Fruit fly (Drosophila melanogaster) whole organism, embryonic: ENCODE data around the gene mirr.

Experiments
- CG10462 ChIP-seq: fragments of 200-800 bp; sonication (Bioruptor generic); optimal IDR thresholded peaks from 2 replicates; lab custom pipeline; 2016; ENCODE audit warnings: missing biosample characterization, missing genetic modification characterization
- CG10979 ChIP-seq: fragments of 200-800 bp; sonication (Bioruptor generic); optimal IDR thresholded peaks from 2 replicates; lab custom pipeline; 2018; ENCODE audit warnings: missing biosample characterization, mild to moderate bottlenecking, missing genetic modification characterization, moderate library complexity
- CG11398 ChIP-seq: fragments of 200-800 bp; sonication (Bioruptor generic); optimal IDR thresholded peaks from 2 replicates; lab custom pipeline; 2016; ENCODE audit warnings: missing biosample characterization, missing genetic modification characterization
- CG12769 ChIP-seq: fragments of 200-800 bp; sonication (Bioruptor generic); optimal IDR thresholded peaks from 2 replicates; lab custom pipeline; 2019; ENCODE audit warnings: missing biosample characterization, mild to moderate bottlenecking, missing genetic modification characterization, moderate library complexity
- CG15696 ChIP-seq: fragments of 200-800 bp; sonication (Bioruptor generic); optimal IDR thresholded peaks from 2 replicates; lab custom pipeline; 2019; ENCODE audit warnings: missing biosample characterization, mild to moderate bottlenecking, missing genetic modification characterization, moderate library complexity
- CG16863 ChIP-seq: fragments of 200-800 bp; sonication (Bioruptor generic); optimal IDR thresholded peaks from 3 replicates; lab custom pipeline; 2016; ENCODE audit warnings: missing biosample characterization, missing genetic modification characterization
- CG17186 ChIP-seq: fragments of 200-800 bp; sonication (Bioruptor generic); optimal IDR thresholded peaks from 3 replicates; lab custom pipeline; 2017; ENCODE audit warnings: missing biosample characterization, missing genetic modification reagents, missing genetic modification characterization
- CG18764 ChIP-seq: fragments of 200-800 bp; sonication (Bioruptor generic); optimal IDR thresholded peaks from 3 replicates; lab custom pipeline; 2016; ENCODE audit warnings: missing biosample characterization, missing genetic modification characterization
- CG2120 ChIP-seq: fragments of 200-800 bp; sonication (Bioruptor generic); optimal IDR thresholded peaks from 3 replicates; lab custom pipeline; 2016; ENCODE audit warnings: missing biosample characterization, missing genetic modification characterization
- CG2129 ChIP-seq: fragments of 200-800 bp; sonication (Bioruptor generic); IDR thresholded peaks from 2 replicates; pipeline ENCODE4 v1.3.6; 2022; ENCODE audit warnings: missing biosample characterization, missing genetic modification characterization; ENCODE audit not compliant: partially characterized antibody
- CG3407 ChIP-seq: fragments of 200-800 bp; sonication (Bioruptor generic); optimal IDR thresholded peaks from 2 replicates; lab custom pipeline; 2018; ENCODE audit warnings: missing biosample characterization, mild to moderate bottlenecking, missing genetic modification characterization
- CG3838 ChIP-seq: fragments of 200-800 bp; sonication (Bioruptor generic); optimal IDR thresholded peaks from 3 replicates; lab custom pipeline; 2016; ENCODE audit warnings: missing biosample characterization, missing genetic modification characterization
- CG7372 ChIP-seq: fragments of 200-800 bp; sonication (Bioruptor generic); IDR thresholded peaks from 2 replicates; pipeline ENCODE4 v1.3.6; 2022; ENCODE audit warnings: missing biosample characterization, missing genetic modification characterization
- CG7839 ChIP-seq: fragments of 200-800 bp; sonication (Bioruptor generic); optimal IDR thresholded peaks from 3 replicates; lab custom pipeline; 2018; ENCODE audit warnings: missing biosample characterization, mild to moderate bottlenecking, missing genetic modification characterization, moderate library complexity
- CG7928 ChIP-seq: fragments of 200-800 bp; sonication (Bioruptor generic); optimal IDR thresholded peaks from 2 replicates; lab custom pipeline; 2017; ENCODE audit warnings: missing biosample characterization, mild to moderate bottlenecking, missing genetic modification characterization
- CoRest ChIP-seq: fragments of 200-800 bp; sonication (Bioruptor generic); optimal IDR thresholded peaks from 3 replicates; lab custom pipeline; 2018; ENCODE audit warnings: missing biosample characterization, mild to moderate bottlenecking, missing genetic modification characterization, moderate library complexity
- E2f2 ChIP-seq: fragments of 200-800 bp; sonication (Bioruptor generic); IDR thresholded peaks from 2 replicates; pipeline ENCODE4 v1.3.6; 2022; ENCODE audit warnings: missing biosample characterization, missing genetic modification characterization
- Hey ChIP-seq: fragments of 200-800 bp; sonication (Bioruptor generic); optimal IDR thresholded peaks from 3 replicates; lab custom pipeline; 2018; ENCODE audit warnings: missing biosample characterization, mild to moderate bottlenecking, missing genetic modification characterization
- Kr ChIP-seq: fragments of 200-800 bp; sonication (Bioruptor generic); optimal IDR thresholded peaks from 2 replicates; lab custom pipeline; 2017; ENCODE audit warnings: missing biosample characterization, mild to moderate bottlenecking, missing genetic modification characterization
- Sry-β ChIP-seq: fragments of 200-800 bp; sonication (Bioruptor generic); optimal IDR thresholded peaks from 2 replicates; lab custom pipeline; 2018; ENCODE audit warnings: missing biosample characterization, mild to moderate bottlenecking, missing genetic modification characterization, moderate library complexity
- bigmax ChIP-seq: fragments of 200-800 bp; sonication (Bioruptor generic); optimal IDR thresholded peaks from 2 replicates; lab custom pipeline; 2018; ENCODE audit warnings: missing biosample characterization, mild to moderate bottlenecking, missing genetic modification characterization
- cato ChIP-seq: fragments of 200-800 bp; sonication (Bioruptor generic); optimal IDR thresholded peaks from 2 replicates; lab custom pipeline; 2016; ENCODE audit warnings: missing biosample characterization, missing genetic modification characterization, borderline replicate concordance
- corto ChIP-seq: fragments of 200-800 bp; sonication (Bioruptor generic); optimal IDR thresholded peaks from 2 replicates; lab custom pipeline; 2016; ENCODE audit warnings: missing biosample characterization, mild to moderate bottlenecking, missing genetic modification characterization, moderate library complexity
- crol ChIP-seq: fragments of 200-800 bp; sonication (Bioruptor generic); IDR thresholded peaks from 2 replicates; pipeline ENCODE4 v1.3.6; 2022; ENCODE audit warnings: missing biosample characterization, missing genetic modification characterization
- disco-r ChIP-seq: fragments of 200-800 bp; sonication (Bioruptor generic); optimal IDR thresholded peaks from 2 replicates; lab custom pipeline; 2016; ENCODE audit warnings: missing biosample characterization, missing genetic modification characterization
- dpn ChIP-seq, 2 experiments: fragments of 200-800 bp; sonication (Bioruptor generic); optimal IDR thresholded peaks; 3 replicates each; lab custom pipeline; 2016; ENCODE audit warnings: missing biosample characterization in 2 of 2, missing genetic modification characterization in 2 of 2
- ems ChIP-seq: fragments of 200-800 bp; sonication (Bioruptor generic); optimal IDR thresholded peaks from 3 replicates; lab custom pipeline; 2016; ENCODE audit warnings: missing biosample characterization, missing genetic modification characterization
- fd3F ChIP-seq: fragments of 200-800 bp; sonication (Bioruptor generic); optimal IDR thresholded peaks from 2 replicates; lab custom pipeline; 2018; ENCODE audit warnings: missing biosample characterization, mild to moderate bottlenecking, missing genetic modification characterization, moderate library complexity
- gsb-n ChIP-seq: fragments of 200-800 bp; sonication (Bioruptor generic); optimal IDR thresholded peaks from 3 replicates; lab custom pipeline; 2018; ENCODE audit warnings: missing biosample characterization, mild to moderate bottlenecking, missing genetic modification characterization
- h ChIP-seq: fragments of >200 bp; optimal IDR thresholded peaks from 2 replicates; lab custom pipeline; 2017
- her ChIP-seq: fragments of 200-800 bp; sonication (Bioruptor generic); optimal IDR thresholded peaks from 2 replicates; lab custom pipeline; 2016; ENCODE audit warnings: missing biosample characterization, missing genetic modification characterization
- hth ChIP-seq: fragments of >200 bp; optimal IDR thresholded peaks from 2 replicates; lab custom pipeline; 2017; ENCODE audit warnings: inconsistent platforms
- klu ChIP-seq: fragments of 200-800 bp; sonication (Bioruptor generic); IDR thresholded peaks from 2 replicates; pipeline ENCODE4 v1.3.6; 2022; ENCODE audit warnings: missing biosample characterization, missing genetic modification characterization
- mirr ChIP-seq: fragments of 200-800 bp; sonication (Bioruptor generic); optimal IDR thresholded peaks from 3 replicates; lab custom pipeline; 2018; ENCODE audit warnings: missing biosample characterization, mild to moderate bottlenecking, missing genetic modification characterization
- nau ChIP-seq: fragments of 200-800 bp; sonication (Bioruptor generic); optimal IDR thresholded peaks from 3 replicates; lab custom pipeline; 2017; ENCODE audit warnings: missing biosample characterization, mild to moderate bottlenecking, missing genetic modification characterization, missing genetic modification reagents
- nmo ChIP-seq: fragments of 200-800 bp; sonication (Bioruptor generic); optimal IDR thresholded peaks from 2 replicates; lab custom pipeline; 2018; ENCODE audit warnings: missing biosample characterization, mild to moderate bottlenecking, missing genetic modification characterization, moderate library complexity
- oc ChIP-seq: fragments of 200-800 bp; sonication (Bioruptor generic); optimal IDR thresholded peaks from 2 replicates; lab custom pipeline; 2018; ENCODE audit warnings: missing biosample characterization, mild to moderate bottlenecking, missing genetic modification characterization, moderate library complexity
- otp ChIP-seq: fragments of 200-800 bp; sonication (Bioruptor generic); IDR thresholded peaks from 3 replicates; pipeline ENCODE4, ENCODE4 v1.3.6; 2022; ENCODE audit warnings: missing biosample characterization, missing genetic modification characterization
- pfk ChIP-seq: fragments of 200-800 bp; sonication (Bioruptor generic); optimal IDR thresholded peaks from 2 replicates; lab custom pipeline; 2018; ENCODE audit warnings: missing biosample characterization, mild to moderate bottlenecking, missing genetic modification characterization, moderate library complexity
- pros ChIP-seq: fragments of 200-800 bp; sonication (Bioruptor generic); optimal IDR thresholded peaks from 3 replicates; lab custom pipeline; 2019; ENCODE audit warnings: missing biosample characterization, mild to moderate bottlenecking, missing genetic modification characterization, moderate library complexity
- psq ChIP-seq: fragments of 200-800 bp; sonication (Bioruptor generic); optimal IDR thresholded peaks from 2 replicates; lab custom pipeline; 2017; ENCODE audit warnings: missing biosample characterization, missing genetic modification characterization
- salm ChIP-seq: fragments of 200-800 bp; sonication (Bioruptor generic); optimal IDR thresholded peaks from 2 replicates; lab custom pipeline; 2018; ENCODE audit warnings: missing biosample characterization, mild to moderate bottlenecking, missing genetic modification characterization
- slbo ChIP-seq: fragments of 200-800 bp; sonication (Bioruptor generic); IDR thresholded peaks from 2 replicates; pipeline ENCODE4 v1.3.6; 2022; ENCODE audit warnings: missing biosample characterization, missing genetic modification characterization
- stwl ChIP-seq: fragments of 200-800 bp; sonication (Bioruptor generic); optimal IDR thresholded peaks from 3 replicates; lab custom pipeline; 2018; ENCODE audit warnings: missing biosample characterization, mild to moderate bottlenecking, missing genetic modification characterization, moderate library complexity
- twi ChIP-seq: fragments of 200-800 bp; optimal IDR thresholded peaks from 2 replicates; lab custom pipeline; 2019; ENCODE audit warnings: missing biosample characterization, mild to moderate bottlenecking, missing genetic modification characterization, moderate library complexity

The mirr gene

DNA sequence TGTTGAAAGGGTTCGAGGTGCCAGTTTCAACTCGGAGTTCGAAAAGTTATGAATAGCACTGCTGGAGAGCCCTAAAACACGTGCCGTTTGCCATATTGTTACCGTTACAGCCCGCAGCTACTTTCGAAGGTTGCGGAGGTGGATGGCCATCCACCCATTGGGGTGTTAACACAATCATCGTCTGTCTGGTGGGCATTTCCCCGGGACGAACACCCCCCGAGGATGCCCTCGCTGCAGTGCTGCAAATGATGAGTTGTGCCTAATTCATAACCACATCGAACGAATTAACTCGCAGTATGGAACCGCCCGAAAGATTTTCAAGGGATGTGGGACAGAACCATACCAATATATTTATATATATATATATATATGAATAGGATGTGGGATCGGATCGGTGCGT, 33.8 kb downstream of the mirr start:
- no peak for TF ChIP-seq E2f2 (GFP tag; lab: Robert Waterston, UW)
- peak; percentile 66 for TF ChIP-seq gsb-n
- no peak for TF ChIP-seq CoRest (tag; lab: Kevin White, UChicago)
- TF ChIP-seq stwl (tag; lab: Kevin White, UChicago): no peak
- no peak for TF ChIP-seq pros (GFP tag; lab: Kevin White, UChicago)
- TF ChIP-seq CG7928 (GFP tag; lab: Kevin White, UChicago): no peak
- TF ChIP-seq CG16863 (GFP tag; lab: Kevin White, UChicago): no peak
- no peak for TF ChIP-seq bigmax
- no peak for TF ChIP-seq CG2129
- TF ChIP-seq corto (GFP tag; lab: Kevin White, UChicago): no peak
- no peak for TF ChIP-seq salm
- no peak for TF ChIP-seq h (lab: Kevin White, UChicago)
- no peak for TF ChIP-seq CG7839 (tag; lab: Kevin White, UChicago)
- TF ChIP-seq ems: no peak
- no peak for TF ChIP-seq cato (GFP tag; lab: Kevin White, UChicago)
- TF ChIP-seq twi (tag; lab: Kevin White, UChicago): peak; percentile 19
- TF ChIP-seq mirr (GFP tag; lab: Kevin White, UChicago): peak; percentile 8
- no peak for TF ChIP-seq dpn (GFP tag; optimal IDR thresholded peaks at IDR 0.05; lab: Kevin White, UChicago)
- TF ChIP-seq slbo (GFP tag; lab: Robert Waterston, UW): no peak
- no peak for TF ChIP-seq nau (GFP tag; lab: Kevin White, UChicago)
- no peak for TF ChIP-seq Sry-β
- TF ChIP-seq psq (GFP tag; lab: Kevin White, UChicago): no peak
- TF ChIP-seq CG17186 (GFP tag; lab: Kevin White, UChicago): no peak
- TF ChIP-seq klu (GFP tag; lab: Robert Waterston, UW): no peak
- no peak for TF ChIP-seq CG2120
- TF ChIP-seq CG3407: no peak
- TF ChIP-seq pfk: no peak
- TF ChIP-seq CG12769 (tag; lab: Kevin White, UChicago): no peak
- TF ChIP-seq CG18764: no peak
- TF ChIP-seq otp: no peak
- TF ChIP-seq CG10462 (GFP tag; lab: Kevin White, UChicago): no peak
- TF ChIP-seq her: no peak
- no peak for TF ChIP-seq hth
- TF ChIP-seq disco-r (GFP tag; lab: Kevin White, UChicago): no peak
- TF ChIP-seq CG3838: no peak
- TF ChIP-seq oc (tag; lab: Kevin White, UChicago): peak; percentile 8
- TF ChIP-seq nmo: no peak
- peak; percentile 37 for TF ChIP-seq Kr (GFP tag; lab: Kevin White, UChicago)
- no peak for TF ChIP-seq CG10979 (tag; lab: Kevin White, UChicago)
- peak; percentile 57; the same call in 1 of the 2 replicates for TF ChIP-seq crol (GFP tag; lab: Robert Waterston, UW)
- no peak for TF ChIP-seq CG7372 (GFP tag; lab: Robert Waterston, UW)
- no peak for TF ChIP-seq CG15696 (tag; lab: Kevin White, UChicago)
- no peak for TF ChIP-seq CG11398
- no peak for TF ChIP-seq fd3F
- peak; percentile 82 for TF ChIP-seq Hey (tag; lab: Kevin White, UChicago)
